Worm (Caenorhabditis elegans) whole organism, L4 larva: Measurements from ENCODE around the gene wdr-4.

ENCODE experiments used
- F10B5.3 ChIP-seq: sonication (generic microtip); optimal IDR thresholded peaks from 2 replicates; lab custom pipeline; 2016; ENCODE audit warnings: mild to moderate bottlenecking, missing genetic modification characterization, missing compliant biosample characterization
- Y48G9A.11 ChIP-seq: fragments of 200-800 bp; sonication (Bioruptor generic); IDR thresholded peaks from 2 replicates; pipeline ENCODE4 v1.3.6; 2022; ENCODE audit warnings: missing genetic modification reagents, missing genetic modification characterization, missing compliant biosample characterization
- Y75B8A.6 ChIP-seq: fragments of 200-800 bp; sonication (Bioruptor generic); IDR thresholded peaks from 2 replicates; pipeline ENCODE4 v1.3.6; 2022; ENCODE audit warnings: missing genetic modification reagents, missing genetic modification characterization, missing compliant biosample characterization
- aha-1 ChIP-seq: fragments of 150-350 bp; peaks from one replicate; lab custom pipeline; 2014; ENCODE audit warnings: missing biosample characterization, missing genetic modification characterization
- ama-1 ChIP-seq: fragments of 150-350 bp; optimal IDR thresholded peaks from 2 replicates; lab custom pipeline; 2014; ENCODE audit warnings: inconsistent platforms, mixed read lengths
- ceh-32 ChIP-seq: sonication (generic microtip); optimal IDR thresholded peaks from 2 replicates; lab custom pipeline; 2016; ENCODE audit warnings: mild to moderate bottlenecking, missing genetic modification characterization, missing compliant biosample characterization; ENCODE audit not compliant: poor library complexity
- ceh-44 ChIP-seq: fragments of 200-800 bp; sonication (Bioruptor generic); IDR thresholded peaks from 2 replicates; pipeline ENCODE4 v1.3.6; 2022; ENCODE audit warnings: missing genetic modification reagents, missing genetic modification characterization, missing compliant biosample characterization
- ces-1 ChIP-seq: fragments of 150-350 bp; sonication (generic microtip); optimal IDR thresholded peaks from 4 replicates; lab custom pipeline; 2014; ENCODE audit warnings: missing biosample characterization, missing genetic modification reagents, missing genetic modification characterization
- cey-2 ChIP-seq: sonication (generic microtip); optimal IDR thresholded peaks from 3 replicates; lab custom pipeline; 2017; ENCODE audit warnings: missing genetic modification characterization, mild to moderate bottlenecking, missing compliant biosample characterization, antibody characterized with exemption, borderline replicate concordance; ENCODE audit not compliant: insufficient read depth
- daf-16 ChIP-seq, 3 experiments: sonication (generic microtip); optimal IDR thresholded peaks; 2 replicates each; lab custom pipeline; 2016 to 2017; ENCODE audit warnings: missing genetic modification characterization in 3 of 3, missing genetic modification reagents in 3 of 3, mild to moderate bottlenecking in 2 of 3, missing compliant biosample characterization in 2 of 3, missing biosample characterization in 1 of 3, moderate library complexity in 1 of 3
- daf-19 ChIP-seq: fragments of 200-800 bp; sonication (Bioruptor generic); conservative IDR thresholded peaks from 2 replicates; pipeline ENCODE4 v1.3.6; 2022; ENCODE audit warnings: missing genetic modification characterization, missing compliant biosample characterization
- dve-1 ChIP-seq: sonication (generic microtip); optimal IDR thresholded peaks from 2 replicates; lab custom pipeline; 2017; ENCODE audit warnings: antibody characterized with exemption, mild to moderate bottlenecking, missing genetic modification characterization, missing compliant biosample characterization; ENCODE audit not compliant: insufficient read depth
- egl-43 ChIP-seq: fragments of 200-800 bp; sonication (Bioruptor generic); IDR thresholded peaks from 2 replicates; pipeline ENCODE4 v1.3.6; 2022; ENCODE audit warnings: missing genetic modification reagents, missing genetic modification characterization, missing compliant biosample characterization
- fos-1 ChIP-seq: fragments of 150-350 bp; optimal IDR thresholded peaks from 2 replicates; lab custom pipeline; 2014; ENCODE audit warnings: missing biosample characterization, missing genetic modification characterization
- hmg-1.1 ChIP-seq: fragments of 200-800 bp; sonication (Bioruptor generic); IDR thresholded peaks from 2 replicates; pipeline ENCODE4 v1.3.6; 2022; ENCODE audit warnings: missing genetic modification reagents, missing genetic modification characterization, missing compliant biosample characterization
- lin-1 ChIP-seq: fragments of 200-800 bp; sonication (Bioruptor generic); IDR thresholded peaks from 2 replicates; pipeline ENCODE4 v1.3.6; 2022; ENCODE audit warnings: missing genetic modification reagents, missing genetic modification characterization, missing compliant biosample characterization
- lin-15B ChIP-seq: fragments of 150-350 bp; sonication (generic microtip); optimal IDR thresholded peaks from 3 replicates; lab custom pipeline; 2014; ENCODE audit warnings: missing biosample characterization, missing genetic modification characterization
- lin-38 ChIP-seq: fragments of 200-800 bp; sonication (Bioruptor generic); IDR thresholded peaks from 2 replicates; pipeline ENCODE4 v1.3.6; 2022; ENCODE audit warnings: missing genetic modification reagents, missing genetic modification characterization, missing compliant biosample characterization
- lin-39 ChIP-seq: fragments of 150-350 bp; optimal IDR thresholded peaks from 2 replicates; lab custom pipeline; 2014; ENCODE audit warnings: missing biosample characterization, missing genetic modification reagents, missing genetic modification characterization
- lsy-2 ChIP-seq, 2 experiments: fragments of 150-350 bp in 1 of 2; sonication (generic microtip) in 1 of 2; optimal IDR thresholded peaks; 2 replicates each; lab custom pipeline; 2014 to 2017; ENCODE audit warnings: missing biosample characterization in 2 of 2, missing genetic modification characterization in 2 of 2
- mxl-2 ChIP-seq: fragments of 200-800 bp; sonication (Bioruptor generic); conservative IDR thresholded peaks from 2 replicates; pipeline ENCODE4 v1.3.6; 2022; ENCODE audit warnings: missing genetic modification reagents, missing genetic modification characterization, missing compliant biosample characterization
- nhr-10 ChIP-seq: fragments of 150-350 bp; optimal IDR thresholded peaks from 2 replicates; lab custom pipeline; 2014; ENCODE audit warnings: missing biosample characterization, missing genetic modification characterization
- nhr-11 ChIP-seq: fragments of 150-350 bp; optimal IDR thresholded peaks from 2 replicates; lab custom pipeline; 2014; ENCODE audit warnings: missing biosample characterization, missing genetic modification characterization
- nhr-111 ChIP-seq: fragments of 200-800 bp; sonication (Bioruptor generic); optimal IDR thresholded peaks from 2 replicates; lab custom pipeline; 2018; ENCODE audit warnings: mild to moderate bottlenecking, missing genetic modification characterization, missing compliant biosample characterization
- nhr-237 ChIP-seq: sonication (generic microtip); optimal IDR thresholded peaks from 2 replicates; lab custom pipeline; 2017; ENCODE audit warnings: missing biosample characterization, missing genetic modification characterization
- nhr-42 ChIP-seq: fragments of 200-800 bp; sonication (Bioruptor generic); IDR thresholded peaks from 2 replicates; pipeline ENCODE4 v1.3.6; 2022; ENCODE audit warnings: missing genetic modification characterization, missing compliant biosample characterization
- nhr-48 ChIP-seq: sonication (generic microtip); optimal IDR thresholded peaks from 2 replicates; lab custom pipeline; 2016; ENCODE audit warnings: mild to moderate bottlenecking, missing genetic modification characterization, missing compliant biosample characterization
- nhr-6 ChIP-seq: fragments of 150-350 bp; optimal IDR thresholded peaks from 2 replicates; lab custom pipeline; 2014; ENCODE audit warnings: missing biosample characterization, missing genetic modification characterization
- pha-4 ChIP-seq, 2 experiments: fragments of 150-350 bp in 1 of 2; fragments of 200-800 bp in 1 of 2; sonication (Bioruptor generic) in 1 of 2; IDR thresholded peaks in 1 of 2; optimal IDR thresholded peaks in 1 of 2; 2 replicates each; pipeline versions ENCODE4 v1.3.6 to Lab custom; 2014 to 2022; ENCODE audit warnings: missing genetic modification characterization in 2 of 2, missing genetic modification reagents in 2 of 2, missing biosample characterization in 1 of 2, missing compliant biosample characterization in 1 of 2
- php-3 ChIP-seq: fragments of 200-800 bp; sonication (Bioruptor generic); IDR thresholded peaks from 2 replicates; pipeline ENCODE4 v1.3.6; 2022; ENCODE audit warnings: missing genetic modification reagents, missing genetic modification characterization, missing compliant biosample characterization
- skn-1 ChIP-seq: fragments of 150-350 bp; optimal IDR thresholded peaks from 2 replicates; lab custom pipeline; 2014; ENCODE audit warnings: missing biosample characterization, missing genetic modification characterization
- unc-39 ChIP-seq: sonication (generic microtip); optimal IDR thresholded peaks from 2 replicates; lab custom pipeline; 2017; ENCODE audit warnings: missing biosample characterization, missing genetic modification characterization
- unc-62 ChIP-seq, 3 experiments: fragments of 150-350 bp in 1 of 3; sonication (generic microtip); optimal IDR thresholded peaks in 2 of 3; peaks in 1 of 3; 1 replicate in 1 of 3; 2 replicates in 2 of 3; lab custom pipeline; 2014 to 2017; ENCODE audit warnings: missing biosample characterization in 3 of 3, missing genetic modification characterization in 3 of 3, missing genetic modification reagents in 3 of 3, missing genotype in 1 of 3
- zag-1 ChIP-seq: fragments of 150-350 bp; optimal IDR thresholded peaks from 2 replicates; lab custom pipeline; 2014; ENCODE audit warnings: missing biosample characterization, missing genetic modification characterization
- zfp-2 ChIP-seq: sonication (generic microtip); optimal IDR thresholded peaks from 2 replicates; lab custom pipeline; 2016; ENCODE audit warnings: mild to moderate bottlenecking, missing genetic modification characterization, missing compliant biosample characterization
- zip-2 ChIP-seq: fragments of 150-350 bp; optimal IDR thresholded peaks from 2 replicates; lab custom pipeline; 2014; ENCODE audit warnings: missing biosample characterization, missing genetic modification characterization
- ztf-7 ChIP-seq: fragments of 150-350 bp; optimal IDR thresholded peaks from 2 replicates; lab custom pipeline; 2014; ENCODE audit warnings: missing biosample characterization, missing genetic modification characterization

The wdr-4 gene

ce11 chrIII:6736971-6737370 is 11.4 kb downstream of the wdr-4 start, which contains the start of gene K07E12.2:
Gene K07E12.2, plus strand, starts transcription at chrIII:6737271.
- TF ChIP-seq aha-1 (tag; lab: Kevin White, UChicago) (no peak), cey-2 (tag; lab: Kevin White, UChicago) (no peak), Y75B8A.6 (no peak), ceh-32 (tag; lab: Kevin White, UChicago) (no peak)

DNA sequence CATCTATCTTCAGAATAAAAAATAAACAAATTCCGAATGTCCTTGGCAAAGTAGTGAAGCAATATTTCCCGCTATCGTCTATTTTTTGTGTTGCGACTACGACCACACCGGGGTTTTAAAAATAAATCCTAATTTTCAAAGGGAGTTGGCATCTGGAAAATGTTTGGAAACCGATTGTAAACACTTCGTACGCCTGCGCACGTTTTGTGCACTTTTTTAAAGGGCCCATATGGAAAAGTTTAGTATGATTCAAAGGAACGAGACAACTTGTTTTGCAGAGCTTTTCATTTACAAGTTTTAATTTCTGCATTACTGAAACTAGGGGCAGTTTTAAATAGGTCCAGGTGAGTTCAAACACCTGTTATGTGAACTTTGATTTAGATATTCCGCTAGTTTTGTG is 14.5 kb downstream of the wdr-4 start:
- TF ChIP-seq nhr-10 (no peak), nhr-237 (tag; lab: Kevin White, UChicago) (no peak), php-3 (GFP tag; lab: Robert Waterston, UW) (no peak), lin-38 (GFP tag; lab: Robert Waterston, UW) (no peak), ceh-44 (GFP tag; lab: Robert Waterston, UW) (no peak), pha-4 (GFP tag; IDR thresholded peaks at IDR 0.05; lab: Robert Waterston, UW) (no peak), pha-4 (tag; optimal IDR thresholded peaks at IDR 0.05; lab: Kevin White, UChicago) (no peak), zag-1 (tag; lab: Kevin White, UChicago) (no peak), nhr-42 (no peak), skn-1 (no peak), hmg-1.1 (GFP tag; lab: Robert Waterston, UW) (no peak), dve-1 (tag; lab: Kevin White, UChicago) (no peak), nhr-11 (tag; lab: Kevin White, UChicago) (no peak)

ce11 chrIII:6742597-6742996 is 17.0 kb downstream of the wdr-4 start:
- TF ChIP-seq ceh-32 (tag; lab: Kevin White, UChicago) (no peak), hmg-1.1 (GFP tag; lab: Robert Waterston, UW) (no peak), zip-2 (tag; lab: Kevin White, UChicago) (no peak), unc-62 (GFP tag; optimal IDR thresholded peaks at IDR 0.05 in 1 of 2; lab: Kevin White, UChicago) (peak in 1 of 2 experiments; percentile 98), unc-62 (tag; optimal IDR thresholded peaks at IDR 0.05; lab: Kevin White, UChicago) (no peak), nhr-48 (tag; lab: Kevin White, UChicago) (no peak), lsy-2 (tag; optimal IDR thresholded peaks at IDR 0.05; lab: Kevin White, UChicago) (no peak), daf-16 (GFP tag; optimal IDR thresholded peaks at IDR 0.05; lab: Kevin White, UChicago) (peak in 1 of 2 experiments; percentile 90), daf-16 (tag; optimal IDR thresholded peaks at IDR 0.05; lab: Kevin White, UChicago) (no peak)

- TF ChIP-seq ztf-7 (tag; lab: Kevin White, UChicago): no peak
- TF ChIP-seq lin-15B (tag; lab: Kevin White, UChicago): no peak
- TF ChIP-seq lin-1: no peak
- no peak for TF ChIP-seq ama-1
- TF ChIP-seq lin-39: no peak
- no peak for TF ChIP-seq F10B5.3 (tag; lab: Kevin White, UChicago)
- TF ChIP-seq daf-19 (GFP tag; lab: Robert Waterston, UW): no peak
- TF ChIP-seq nhr-42: no peak
- TF ChIP-seq egl-43: no peak
- TF ChIP-seq nhr-6 (tag; lab: Kevin White, UChicago): no peak
- TF ChIP-seq skn-1: no peak
- TF ChIP-seq fos-1 (tag; lab: Kevin White, UChicago): no peak
- TF ChIP-seq Y48G9A.11 (GFP tag; lab: Robert Waterston, UW): no peak
- no peak for TF ChIP-seq nhr-111
- no peak for TF ChIP-seq ces-1 (GFP tag; lab: Kevin White, UChicago)
- TF ChIP-seq zfp-2 (tag; lab: Kevin White, UChicago): no peak
- TF ChIP-seq mxl-2 (GFP tag; lab: Robert Waterston, UW): no peak
- no peak for TF ChIP-seq unc-39 (tag; lab: Kevin White, UChicago)
- TF ChIP-seq zag-1 (tag; lab: Kevin White, UChicago): no peak
- TF ChIP-seq, all 104 proteins: peak for 0
These were observed 20.4 kb downstream of the wdr-4 start, which contains the start of gene dig-1 for ce11 chrIII:6746008-6746407. Gene dig-1, plus strand, starts transcription at chrIII:6746308.
